Worm (Caenorhabditis elegans): Measurements from ENCODE around the gene T10B5.4.

T10B5.4 gene

ce11 chrV:1868025-1868424, 3.6 kb downstream of the T10B5.4 start:
- TF ChIP-seq med-1 (GFP tag; optimal IDR thresholded peaks at IDR 0.05; ENCODE audit: insufficient read depth) (no peak), ztf-23 (GFP tag; IDR thresholded peaks at IDR 0.05) (no peak), ztf-29 (GFP tag; IDR thresholded peaks at IDR 0.05) (no peak), ref-1 (GFP tag; conservative IDR thresholded peaks at IDR 0.05) (no peak), tab-1 (GFP tag; IDR thresholded peaks at IDR 0.05) (no peak), T22C8.4 (GFP tag; IDR thresholded peaks at IDR 0.05) (no peak), cog-1 (tag; optimal IDR thresholded peaks at IDR 0.05) (no peak), klf-2 (GFP tag; conservative IDR thresholded peaks at IDR 0.05) (no peak), flt-1 (GFP tag; IDR thresholded peaks at IDR 0.05) (no peak)

- no peak for TF ChIP-seq ref-1 (GFP tag; conservative IDR thresholded peaks at IDR 0.05)
- TF ChIP-seq ztf-23 (GFP tag; IDR thresholded peaks at IDR 0.05): no peak
- no peak for TF ChIP-seq tab-1 (GFP tag; IDR thresholded peaks at IDR 0.05)
- TF ChIP-seq med-1 (GFP tag; optimal IDR thresholded peaks at IDR 0.05; ENCODE audit: insufficient read depth): no peak
- no peak for TF ChIP-seq T22C8.4 (GFP tag; IDR thresholded peaks at IDR 0.05)
- no peak for TF ChIP-seq ztf-29 (GFP tag; IDR thresholded peaks at IDR 0.05)
- TF ChIP-seq cog-1 (tag; optimal IDR thresholded peaks at IDR 0.05): no peak
- TF ChIP-seq flt-1 (GFP tag; IDR thresholded peaks at IDR 0.05): no peak
- no peak for TF ChIP-seq klf-2 (GFP tag; conservative IDR thresholded peaks at IDR 0.05)
Observed at ce11 chrV:1864997-1865396, 6.6 kb downstream of the T10B5.4 start.

- TF ChIP-seq cog-1 (tag; optimal IDR thresholded peaks at IDR 0.05) (no peak), ztf-23 (GFP tag; IDR thresholded peaks at IDR 0.05) (0 out of 2 replicates have a peak, but pooled peaks have one; percentile 17), ztf-29 (GFP tag; IDR thresholded peaks at IDR 0.05) (no peak)
Observed at ce11 chrV:1862954-1863353, 8.7 kb downstream of the T10B5.4 start.

ce11 chrV:1857840-1858239, 13.8 kb downstream of the T10B5.4 start:
- TF ChIP-seq ztf-29 (GFP tag; IDR thresholded peaks at IDR 0.05): no peak
- TF ChIP-seq tab-1 (GFP tag; IDR thresholded peaks at IDR 0.05): no peak
- TF ChIP-seq klf-2 (GFP tag; conservative IDR thresholded peaks at IDR 0.05): no peak
- no peak for TF ChIP-seq T22C8.4 (GFP tag; IDR thresholded peaks at IDR 0.05)
- TF ChIP-seq ref-1 (GFP tag; conservative IDR thresholded peaks at IDR 0.05): no peak
- no peak for TF ChIP-seq ztf-23 (GFP tag; IDR thresholded peaks at IDR 0.05)
- TF ChIP-seq flt-1 (GFP tag; IDR thresholded peaks at IDR 0.05): no peak
- no peak for TF ChIP-seq cog-1 (tag; optimal IDR thresholded peaks at IDR 0.05)
- TF ChIP-seq med-1 (GFP tag; optimal IDR thresholded peaks at IDR 0.05; ENCODE audit: insufficient read depth): no peak

ce11 chrV:1856176-1856575, 15.4 kb downstream of the T10B5.4 start, which contains the start of gene T10B5.10:
Gene T10B5.10 (minus strand): TSS chrV:1856276.
- TF ChIP-seq cog-1 (tag; optimal IDR thresholded peaks at IDR 0.05) (no peak), flt-1 (GFP tag; IDR thresholded peaks at IDR 0.05) (no peak), klf-2 (GFP tag; conservative IDR thresholded peaks at IDR 0.05) (no peak), med-1 (GFP tag; optimal IDR thresholded peaks at IDR 0.05; ENCODE audit: insufficient read depth) (no peak)

- TF ChIP-seq med-1 (GFP tag; optimal IDR thresholded peaks at IDR 0.05; ENCODE audit: insufficient read depth) (no peak), ztf-23 (GFP tag; IDR thresholded peaks at IDR 0.05) (no peak), ref-1 (GFP tag; conservative IDR thresholded peaks at IDR 0.05) (no peak), T22C8.4 (GFP tag; IDR thresholded peaks at IDR 0.05) (no peak), tab-1 (GFP tag; IDR thresholded peaks at IDR 0.05) (no peak), cog-1 (tag; optimal IDR thresholded peaks at IDR 0.05) (no peak), klf-2 (GFP tag; conservative IDR thresholded peaks at IDR 0.05) (no peak), flt-1 (GFP tag; IDR thresholded peaks at IDR 0.05) (no peak), ztf-29 (GFP tag; IDR thresholded peaks at IDR 0.05) (no peak)
Observed at ce11 chrV:1855087-1855486, 16.5 kb downstream of the T10B5.4 start.

ce11 chrV:1848590-1848989, 23.0 kb downstream of the T10B5.4 start:
- TF ChIP-seq ref-1 (GFP tag; conservative IDR thresholded peaks at IDR 0.05) (no peak), tab-1 (GFP tag; IDR thresholded peaks at IDR 0.05) (no peak), ztf-29 (GFP tag; IDR thresholded peaks at IDR 0.05) (peak; percentile 68; the same call in 1 of the 2 replicates)

- TF ChIP-seq ztf-29 (GFP tag; IDR thresholded peaks at IDR 0.05) (no peak), flt-1 (GFP tag; IDR thresholded peaks at IDR 0.05) (no peak), med-1 (GFP tag; optimal IDR thresholded peaks at IDR 0.05; ENCODE audit: insufficient read depth) (no peak), ztf-23 (GFP tag; IDR thresholded peaks at IDR 0.05) (no peak), cog-1 (tag; optimal IDR thresholded peaks at IDR 0.05) (no peak), klf-2 (GFP tag; conservative IDR thresholded peaks at IDR 0.05) (no peak), T22C8.4 (GFP tag; IDR thresholded peaks at IDR 0.05) (no peak), ref-1 (GFP tag; conservative IDR thresholded peaks at IDR 0.05) (no peak), tab-1 (GFP tag; IDR thresholded peaks at IDR 0.05) (no peak)
Observed at ce11 chrV:1845977-1846376, 25.6 kb downstream of the T10B5.4 start, which contains the start of gene T10B5.7. Gene T10B5.7 (plus strand): TSS chrV:1846201.

ce11 chrV:1841744-1842143, 29.9 kb downstream of the T10B5.4 start, which contains the start of gene T10B5.8:
Gene T10B5.8 (plus strand): TSS chrV:1842044.
- TF ChIP-seq T22C8.4 (GFP tag; IDR thresholded peaks at IDR 0.05): no peak
- no peak for TF ChIP-seq ztf-29 (GFP tag; IDR thresholded peaks at IDR 0.05)
- no peak for TF ChIP-seq ref-1 (GFP tag; conservative IDR thresholded peaks at IDR 0.05)
- TF ChIP-seq cog-1 (tag; optimal IDR thresholded peaks at IDR 0.05): no peak
- TF ChIP-seq klf-2 (GFP tag; conservative IDR thresholded peaks at IDR 0.05): no peak
- no peak for TF ChIP-seq ztf-23 (GFP tag; IDR thresholded peaks at IDR 0.05)
- TF ChIP-seq tab-1 (GFP tag; IDR thresholded peaks at IDR 0.05): no peak

- no peak for TF ChIP-seq ztf-23 (GFP tag; IDR thresholded peaks at IDR 0.05)
- TF ChIP-seq flt-1 (GFP tag; IDR thresholded peaks at IDR 0.05): no peak
- no peak for TF ChIP-seq T22C8.4 (GFP tag; IDR thresholded peaks at IDR 0.05)
- TF ChIP-seq ztf-29 (GFP tag; IDR thresholded peaks at IDR 0.05): no peak
- no peak for TF ChIP-seq ref-1 (GFP tag; conservative IDR thresholded peaks at IDR 0.05)
- TF ChIP-seq klf-2 (GFP tag; conservative IDR thresholded peaks at IDR 0.05): no peak
- no peak for TF ChIP-seq cog-1 (tag; optimal IDR thresholded peaks at IDR 0.05)
- no peak for TF ChIP-seq tab-1 (GFP tag; IDR thresholded peaks at IDR 0.05)
- TF ChIP-seq med-1 (GFP tag; optimal IDR thresholded peaks at IDR 0.05; ENCODE audit: insufficient read depth): no peak
Observed at ce11 chrV:1829973-1830372, 41.6 kb downstream of the T10B5.4 start, which contains the start of gene Y32G9B.1. Gene Y32G9B.1 (minus strand): TSS chrV:1830073.

Data from whole organism, midembryonic.